Worm (Caenorhabditis elegans): Measurements from ENCODE around the gene wrt-8.

DNA sequence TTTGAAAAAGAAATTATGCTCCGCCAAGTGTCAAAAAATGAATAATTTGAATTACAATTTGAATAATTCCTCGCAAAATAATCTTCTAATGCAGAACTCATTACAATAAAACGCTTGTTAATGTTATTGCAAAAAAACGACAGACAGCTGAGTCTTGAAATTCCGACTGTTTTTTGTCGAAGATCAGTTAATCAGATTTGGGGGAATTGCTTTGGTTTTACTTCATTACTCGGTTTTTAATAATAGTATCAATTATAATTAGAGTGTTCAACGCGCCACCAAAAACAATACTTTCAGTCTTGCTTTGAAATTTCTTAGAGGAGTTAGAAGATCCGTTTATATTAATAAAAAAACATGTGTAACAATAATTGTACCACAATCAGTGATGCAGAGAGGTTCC is 33.5 kb upstream of the wrt-8 start, which contains the start of gene srh-122:
- TF ChIP-seq pha-4 (tag; optimal IDR thresholded peaks at IDR 0.05): no peak
- TF ChIP-seq lsy-2 (tag; optimal IDR thresholded peaks at IDR 0.05): no peak
- no peak for TF ChIP-seq unc-39 (tag; optimal IDR thresholded peaks at IDR 0.05)
- no peak for TF ChIP-seq lin-13 (tag; optimal IDR thresholded peaks at IDR 0.05)
- TF ChIP-seq snpc-4 (tag; optimal IDR thresholded peaks at IDR 0.05): no peak
- no peak for TF ChIP-seq nhr-12 (tag; optimal IDR thresholded peaks at IDR 0.05)
- TF ChIP-seq nhr-28 (tag; optimal IDR thresholded peaks at IDR 0.05): no peak

All from whole organism, mixed stage, embryonic.